Worm (Caenorhabditis elegans) whole organism, L2 larva: ENCODE results near the gene sea-2.

Experiments used
- C34F6.9 ChIP-seq: fragments of 150-350 bp; optimal IDR thresholded peaks from 2 replicates; lab custom pipeline; 2014; ENCODE audit warnings: missing biosample characterization, missing genetic modification characterization
- F13H6.1 ChIP-seq: sonication (generic microtip); optimal IDR thresholded peaks from 2 replicates; lab custom pipeline; 2016; ENCODE audit warnings: missing genetic modification characterization, missing compliant biosample characterization
- R02D3.7 ChIP-seq: fragments of 150-350 bp; optimal IDR thresholded peaks from 2 replicates; lab custom pipeline; 2014; ENCODE audit warnings: missing biosample characterization, missing genetic modification characterization
- Y55F3AM.14 ChIP-seq: fragments of 200-800 bp; sonication (Bioruptor generic); optimal IDR thresholded peaks from 2 replicates; lab custom pipeline; 2018; ENCODE audit warnings: mild to moderate bottlenecking, missing genetic modification characterization, missing compliant biosample characterization
- ZK546.5 ChIP-seq: sonication (generic microtip); optimal IDR thresholded peaks from 2 replicates; lab custom pipeline; 2017; ENCODE audit warnings: missing biosample characterization, missing genetic modification characterization
- alr-1 ChIP-seq: fragments of 150-350 bp; optimal IDR thresholded peaks from 2 replicates; lab custom pipeline; 2014; ENCODE audit warnings: missing biosample characterization, missing genetic modification characterization
- aly-2 ChIP-seq: fragments of 150-350 bp; optimal IDR thresholded peaks from 2 replicates; lab custom pipeline; 2014; ENCODE audit warnings: missing biosample characterization, missing genetic modification characterization
- blmp-1 ChIP-seq: sonication (generic microtip); optimal IDR thresholded peaks from 2 replicates; lab custom pipeline; 2017; ENCODE audit warnings: missing genetic modification characterization, mild to moderate bottlenecking, missing compliant biosample characterization, antibody characterized with exemption, moderate library complexity; ENCODE audit not compliant: insufficient read depth
- ceh-16 ChIP-seq: fragments of 150-350 bp; optimal IDR thresholded peaks from 2 replicates; lab custom pipeline; 2014; ENCODE audit warnings: missing biosample characterization, missing genetic modification characterization
- ceh-82 ChIP-seq: fragments of 150-350 bp; optimal IDR thresholded peaks from 2 replicates; lab custom pipeline; 2014; ENCODE audit warnings: missing biosample characterization, missing genetic modification characterization
- dmd-4 ChIP-seq: sonication (generic microtip); optimal IDR thresholded peaks from 2 replicates; lab custom pipeline; 2017; ENCODE audit warnings: missing biosample characterization, missing genetic modification characterization
- egl-27 ChIP-seq: sonication (generic microtip); optimal IDR thresholded peaks from 3 replicates; lab custom pipeline; 2017; ENCODE audit warnings: missing biosample characterization, missing genetic modification reagents, missing genetic modification characterization
- elt-1 ChIP-seq: fragments of 150-350 bp; optimal IDR thresholded peaks from 2 replicates; lab custom pipeline; 2014; ENCODE audit warnings: missing biosample characterization, missing genetic modification characterization
- gmeb-1 ChIP-seq: fragments of 150-350 bp; optimal IDR thresholded peaks from 2 replicates; lab custom pipeline; 2014; ENCODE audit warnings: missing biosample characterization, missing genetic modification characterization
- lin-11 ChIP-seq: fragments of 150-350 bp; sonication (generic microtip); optimal IDR thresholded peaks from 2 replicates; lab custom pipeline; 2014; ENCODE audit warnings: missing biosample characterization, missing genetic modification characterization, inconsistent platforms, mixed read lengths
- lin-13 ChIP-seq: fragments of 150-350 bp; optimal IDR thresholded peaks from 2 replicates; lab custom pipeline; 2014; ENCODE audit warnings: missing biosample characterization, missing genetic modification reagents, missing genetic modification characterization
- lsy-2 ChIP-seq, 2 experiments: fragments of 150-350 bp in 1 of 2; sonication (generic microtip) in 1 of 2; optimal IDR thresholded peaks; 2 replicates each; lab custom pipeline; 2014 to 2017; ENCODE audit warnings: missing biosample characterization in 2 of 2, missing genetic modification characterization in 2 of 2
- mab-5 ChIP-seq: fragments of 150-350 bp; optimal IDR thresholded peaks from 2 replicates; lab custom pipeline; 2014; ENCODE audit warnings: missing biosample characterization, missing genetic modification characterization
- mbf-1 ChIP-seq: sonication (generic microtip); optimal IDR thresholded peaks from 2 replicates; lab custom pipeline; 2017; ENCODE audit warnings: missing biosample characterization, missing genetic modification characterization
- mdl-1 ChIP-seq, 2 experiments: fragments of 150-350 bp in 1 of 2; sonication (generic microtip) in 1 of 2; optimal IDR thresholded peaks; 2 replicates each; lab custom pipeline; 2017; ENCODE audit warnings: missing biosample characterization in 2 of 2, missing genetic modification characterization in 2 of 2
- nhr-10 ChIP-seq: sonication (generic microtip); optimal IDR thresholded peaks from 2 replicates; lab custom pipeline; 2017; ENCODE audit warnings: missing biosample characterization, missing genetic modification characterization
- nhr-12 ChIP-seq: fragments of 150-350 bp; optimal IDR thresholded peaks from 2 replicates; lab custom pipeline; 2014; ENCODE audit warnings: missing biosample characterization, missing genetic modification characterization
- nhr-129 ChIP-seq: fragments of 150-350 bp; optimal IDR thresholded peaks from 2 replicates; lab custom pipeline; 2014; ENCODE audit warnings: missing biosample characterization, missing genetic modification characterization
- nhr-21 ChIP-seq: fragments of 150-350 bp; optimal IDR thresholded peaks from 2 replicates; lab custom pipeline; 2014; ENCODE audit warnings: missing biosample characterization, missing genetic modification characterization
- nhr-23 ChIP-seq: fragments of 150-350 bp; optimal IDR thresholded peaks from 2 replicates; lab custom pipeline; 2014; ENCODE audit warnings: missing biosample characterization, missing genetic modification reagents, missing genetic modification characterization
- nhr-237 ChIP-seq: fragments of 150-350 bp; optimal IDR thresholded peaks from 2 replicates; lab custom pipeline; 2014; ENCODE audit warnings: missing biosample characterization, missing genetic modification characterization
- nhr-25 ChIP-seq: fragments of 150-350 bp; sonication (generic microtip); optimal IDR thresholded peaks from 3 replicates; lab custom pipeline; 2014; ENCODE audit warnings: missing biosample characterization, missing genetic modification characterization
- nhr-6 ChIP-seq: fragments of 150-350 bp; optimal IDR thresholded peaks from 2 replicates; lab custom pipeline; 2014; ENCODE audit warnings: missing biosample characterization, missing genetic modification characterization
- nhr-77 ChIP-seq: fragments of 150-350 bp; optimal IDR thresholded peaks from 2 replicates; lab custom pipeline; 2014; ENCODE audit warnings: missing biosample characterization, missing genetic modification characterization
- peb-1 ChIP-seq: fragments of 150-350 bp; optimal IDR thresholded peaks from 2 replicates; lab custom pipeline; 2014; ENCODE audit warnings: missing biosample characterization, missing genetic modification characterization
- sma-3 ChIP-seq: sonication (generic microtip); optimal IDR thresholded peaks from 2 replicates; lab custom pipeline; 2016; ENCODE audit warnings: missing genetic modification reagents, missing genetic modification characterization, missing compliant biosample characterization
- sma-9 ChIP-seq, 2 experiments: fragments of 150-350 bp in 1 of 2; sonication (generic microtip) in 1 of 2; optimal IDR thresholded peaks; 2 replicates each; lab custom pipeline; 2014 to 2016; ENCODE audit warnings: missing genetic modification characterization in 2 of 2, mild to moderate bottlenecking in 1 of 2, missing biosample characterization in 1 of 2, missing compliant biosample characterization in 1 of 2, missing genetic modification reagents in 1 of 2, moderate library complexity in 1 of 2
- snpc-4 ChIP-seq: fragments of 150-350 bp; optimal IDR thresholded peaks from 2 replicates; lab custom pipeline; 2014; ENCODE audit warnings: missing biosample characterization, missing genetic modification characterization
- unc-39 ChIP-seq: fragments of 150-350 bp; optimal IDR thresholded peaks from 2 replicates; lab custom pipeline; 2014; ENCODE audit warnings: missing biosample characterization, missing genetic modification characterization
- unc-62 ChIP-seq: fragments of 150-350 bp; optimal IDR thresholded peaks from 2 replicates; lab custom pipeline; 2014; ENCODE audit warnings: missing biosample characterization, missing genetic modification reagents, missing genetic modification characterization
- zag-1 ChIP-seq: fragments of 150-350 bp; optimal IDR thresholded peaks from 2 replicates; lab custom pipeline; 2014; ENCODE audit warnings: missing biosample characterization, missing genetic modification characterization
- ztf-1 ChIP-seq: fragments of 200-800 bp; sonication (Bioruptor generic); conservative IDR thresholded peaks from 2 replicates; pipeline ENCODE4 v1.3.6; 2022; ENCODE audit warnings: missing genetic modification characterization, missing compliant biosample characterization
- ztf-4 ChIP-seq: fragments of 150-350 bp; optimal IDR thresholded peaks from 2 replicates; lab custom pipeline; 2014; ENCODE audit warnings: missing biosample characterization, missing genetic modification characterization

The sea-2 gene

ce11 chrII:4000430-4000829, 50.3 kb downstream of the sea-2 start:
- no peak for TF ChIP-seq nhr-21 (tag; lab: Kevin White, UChicago)
- no peak for TF ChIP-seq alr-1 (tag; lab: Kevin White, UChicago)
- no peak for TF ChIP-seq snpc-4 (tag; lab: Kevin White, UChicago)
- TF ChIP-seq Y55F3AM.14 (GFP tag; lab: Kevin White, UChicago), result no peak
- TF ChIP-seq nhr-23, result no peak
- TF ChIP-seq nhr-10, result no peak
- no peak for TF ChIP-seq R02D3.7 (tag; lab: Kevin White, UChicago)

- TF ChIP-seq nhr-12 (tag; lab: Kevin White, UChicago) (no peak), F13H6.1 (no peak), nhr-6 (no peak), nhr-21 (tag; lab: Kevin White, UChicago) (no peak), ceh-16 (tag; lab: Kevin White, UChicago) (no peak), elt-1 (tag; lab: Kevin White, UChicago) (no peak), peb-1 (tag; lab: Kevin White, UChicago) (no peak), mab-5 (no peak), unc-62 (GFP tag; lab: Kevin White, UChicago) (no peak)
These were observed 52.0 kb downstream of the sea-2 start for ce11 chrII:4002134-4002533.

- no peak for TF ChIP-seq aly-2 (tag; lab: Kevin White, UChicago)
- no peak for TF ChIP-seq unc-39 (tag; lab: Kevin White, UChicago)
- no peak for TF ChIP-seq lsy-2 (tag; optimal IDR thresholded peaks at IDR 0.05; lab: Kevin White, UChicago)
- no peak for TF ChIP-seq ceh-82 (tag; lab: Kevin White, UChicago)
- no peak for TF ChIP-seq ztf-4 (tag; lab: Kevin White, UChicago)
- TF ChIP-seq peb-1 (tag; lab: Kevin White, UChicago), result no peak
- TF ChIP-seq blmp-1 (tag; lab: Kevin White, UChicago), result no peak
- no peak for TF ChIP-seq mab-5
- no peak for TF ChIP-seq nhr-23
- TF ChIP-seq nhr-10, result no peak
- TF ChIP-seq C34F6.9 (tag; lab: Kevin White, UChicago), result no peak
- TF ChIP-seq unc-62 (GFP tag; lab: Kevin White, UChicago), result no peak
- TF ChIP-seq Y55F3AM.14 (GFP tag; lab: Kevin White, UChicago), result no peak
- no peak for TF ChIP-seq nhr-237 (tag; lab: Kevin White, UChicago)
- TF ChIP-seq sma-9 (GFP tag; optimal IDR thresholded peaks at IDR 0.05; lab: Kevin White, UChicago), result no peak
- no peak for TF ChIP-seq sma-9 (tag; optimal IDR thresholded peaks at IDR 0.05; lab: Kevin White, UChicago)
- no peak for TF ChIP-seq elt-1 (tag; lab: Kevin White, UChicago)
These were observed 54.4 kb downstream of the sea-2 start, which contains the start of gene ephx-1 for ce11 chrII:4004614-4005013. Gene ephx-1, plus strand, starts transcription at chrII:4004914.

ce11 chrII:4007972-4008371, 57.8 kb downstream of the sea-2 start:
- no peak for TF ChIP-seq unc-62 (GFP tag; lab: Kevin White, UChicago)
- TF ChIP-seq R02D3.7 (tag; lab: Kevin White, UChicago), result no peak
- no peak for TF ChIP-seq Y55F3AM.14 (GFP tag; lab: Kevin White, UChicago)
- no peak for TF ChIP-seq ztf-1 (GFP tag; lab: Robert Waterston, UW)
- TF ChIP-seq C34F6.9 (tag; lab: Kevin White, UChicago), result no peak
- no peak for TF ChIP-seq lin-11
- TF ChIP-seq alr-1 (tag; lab: Kevin White, UChicago), result no peak
- TF ChIP-seq aly-2 (tag; lab: Kevin White, UChicago), result no peak
- TF ChIP-seq F13H6.1, result no peak
- TF ChIP-seq nhr-25 (tag; lab: Kevin White, UChicago), result no peak
- no peak for TF ChIP-seq egl-27 (tag; lab: Kevin White, UChicago)
- TF ChIP-seq snpc-4 (tag; lab: Kevin White, UChicago), result no peak
- no peak for TF ChIP-seq ceh-82 (tag; lab: Kevin White, UChicago)
- TF ChIP-seq sma-3, result no peak
- no peak for TF ChIP-seq gmeb-1 (tag; lab: Kevin White, UChicago)
- no peak for TF ChIP-seq nhr-129 (tag; lab: Kevin White, UChicago)
- no peak for TF ChIP-seq nhr-77 (tag; lab: Kevin White, UChicago)
- TF ChIP-seq dmd-4 (tag; lab: Kevin White, UChicago), result no peak
- TF ChIP-seq zag-1 (tag; lab: Kevin White, UChicago), result no peak

- TF ChIP-seq R02D3.7 (tag; lab: Kevin White, UChicago), result no peak
- no peak for TF ChIP-seq gmeb-1 (tag; lab: Kevin White, UChicago)
- TF ChIP-seq nhr-77 (tag; lab: Kevin White, UChicago), result no peak
- no peak for TF ChIP-seq lsy-2 (tag; optimal IDR thresholded peaks at IDR 0.05; lab: Kevin White, UChicago)
- no peak for TF ChIP-seq nhr-21 (tag; lab: Kevin White, UChicago)
- TF ChIP-seq mbf-1 (tag; lab: Kevin White, UChicago), result no peak
- TF ChIP-seq lin-11, result no peak
- no peak for TF ChIP-seq Y55F3AM.14 (GFP tag; lab: Kevin White, UChicago)
- TF ChIP-seq nhr-12 (tag; lab: Kevin White, UChicago), result no peak
- no peak for TF ChIP-seq aly-2 (tag; lab: Kevin White, UChicago)
- no peak for TF ChIP-seq sma-3
- TF ChIP-seq F13H6.1, result no peak
- TF ChIP-seq snpc-4 (tag; lab: Kevin White, UChicago), result no peak
- TF ChIP-seq ZK546.5, result no peak
- TF ChIP-seq lin-13 (GFP tag; lab: Kevin White, UChicago), result no peak
- TF ChIP-seq mdl-1 (tag; optimal IDR thresholded peaks at IDR 0.05; lab: Kevin White, UChicago), result no peak
- TF ChIP-seq, all 48 proteins: peak for 0
These were observed 61.3 kb downstream of the sea-2 start for ce11 chrII:4011518-4011917.
